Worm (Caenorhabditis elegans) whole organism, L3 larva: ENCODE measurements around the gene F25D1.3.

Source experiments
- ama-1 ChIP-seq: fragments of 150-350 bp; optimal IDR thresholded peaks from 2 replicates; lab custom pipeline; 2018
- ceh-16 ChIP-seq: sonication (generic microtip); optimal IDR thresholded peaks from 2 replicates; lab custom pipeline; 2017; ENCODE audit warnings: missing biosample characterization, missing genetic modification characterization
- ceh-82 ChIP-seq: fragments of 150-350 bp; optimal IDR thresholded peaks from 2 replicates; lab custom pipeline; 2014; ENCODE audit warnings: missing biosample characterization, missing genetic modification characterization
- ceh-9 ChIP-seq: sonication (generic microtip); optimal IDR thresholded peaks from 2 replicates; lab custom pipeline; 2018; ENCODE audit warnings: missing biosample characterization, missing genetic modification characterization
- daf-12 ChIP-seq: fragments of 150-350 bp; optimal IDR thresholded peaks from 2 replicates; lab custom pipeline; 2014; ENCODE audit warnings: missing biosample characterization, missing genetic modification reagents, missing genetic modification characterization
- egl-5 ChIP-seq: fragments of 150-350 bp; optimal IDR thresholded peaks from 2 replicates; lab custom pipeline; 2017; ENCODE audit warnings: missing biosample characterization, missing genetic modification reagents, missing genetic modification characterization, inconsistent platforms
- elt-1 ChIP-seq: fragments of 150-350 bp; optimal IDR thresholded peaks from 2 replicates; lab custom pipeline; 2014; ENCODE audit warnings: missing biosample characterization, missing genetic modification characterization
- elt-2 ChIP-seq: sonication (generic microtip); optimal IDR thresholded peaks from 2 replicates; lab custom pipeline; 2016; ENCODE audit warnings: missing genetic modification reagents, mild to moderate bottlenecking, missing genetic modification characterization, missing compliant biosample characterization
- elt-3 ChIP-seq, 3 experiments: fragments of 150-350 bp in 1 of 3; sonication (generic microtip) in 2 of 3; optimal IDR thresholded peaks; 2 replicates in 2 of 3; 4 replicates in 1 of 3; lab custom pipeline; 2014 to 2017; ENCODE audit warnings: missing biosample characterization in 3 of 3, missing genetic modification characterization in 3 of 3
- fkh-10 ChIP-seq: sonication (generic microtip); optimal IDR thresholded peaks from 2 replicates; lab custom pipeline; 2017; ENCODE audit warnings: missing biosample characterization, missing genetic modification reagents, missing genetic modification characterization
- fkh-2 ChIP-seq: fragments of 150-350 bp; optimal IDR thresholded peaks from 2 replicates; lab custom pipeline; 2014; ENCODE audit warnings: missing biosample characterization, missing genetic modification reagents, missing genetic modification characterization
- fos-1 ChIP-seq: fragments of 150-350 bp; optimal IDR thresholded peaks from 2 replicates; lab custom pipeline; 2014; ENCODE audit warnings: missing biosample characterization, missing genetic modification characterization
- hmg-11 ChIP-seq: sonication (generic microtip); optimal IDR thresholded peaks from 2 replicates; lab custom pipeline; 2016; ENCODE audit warnings: missing genetic modification characterization, missing compliant biosample characterization
- jun-1 ChIP-seq: fragments of 150-350 bp; optimal IDR thresholded peaks from 2 replicates; lab custom pipeline; 2014; ENCODE audit warnings: missing biosample characterization, missing genetic modification reagents, missing genetic modification characterization
- lin-15B ChIP-seq: fragments of 150-350 bp; optimal IDR thresholded peaks from 2 replicates; lab custom pipeline; 2014; ENCODE audit warnings: missing biosample characterization, missing genetic modification characterization
- lin-39 ChIP-seq: fragments of 150-350 bp; optimal IDR thresholded peaks from 2 replicates; lab custom pipeline; 2018; ENCODE audit warnings: missing biosample characterization, missing genetic modification reagents, missing genetic modification characterization
- lsy-12 ChIP-seq: sonication (generic microtip); optimal IDR thresholded peaks from 2 replicates; lab custom pipeline; 2016; ENCODE audit warnings: mild to moderate bottlenecking, missing genetic modification characterization, missing compliant biosample characterization
- mdl-1 ChIP-seq: fragments of 150-350 bp; optimal IDR thresholded peaks from 2 replicates; lab custom pipeline; 2014; ENCODE audit warnings: missing biosample characterization, missing genetic modification characterization
- mml-1 ChIP-seq: fragments of 150-350 bp; sonication (generic microtip); optimal IDR thresholded peaks from 3 replicates; lab custom pipeline; 2014; ENCODE audit warnings: missing biosample characterization, missing genetic modification characterization
- nfya-1 ChIP-seq: sonication (generic microtip); optimal IDR thresholded peaks from 2 replicates; lab custom pipeline; 2017; ENCODE audit warnings: missing genetic modification characterization, mild to moderate bottlenecking, missing compliant biosample characterization, antibody characterized with exemption, moderate library complexity; ENCODE audit not compliant: insufficient read depth
- nhr-11 ChIP-seq: fragments of 150-350 bp; optimal IDR thresholded peaks from 2 replicates; lab custom pipeline; 2014; ENCODE audit warnings: missing biosample characterization, missing genetic modification characterization
- nhr-12 ChIP-seq: fragments of 150-350 bp; optimal IDR thresholded peaks from 2 replicates; lab custom pipeline; 2014; ENCODE audit warnings: missing biosample characterization, missing genetic modification characterization
- nhr-23 ChIP-seq: fragments of 150-350 bp; optimal IDR thresholded peaks from 2 replicates; lab custom pipeline; 2014; ENCODE audit warnings: missing biosample characterization, missing genetic modification reagents, missing genetic modification characterization
- nhr-237 ChIP-seq: fragments of 150-350 bp; optimal IDR thresholded peaks from 2 replicates; lab custom pipeline; 2014; ENCODE audit warnings: missing biosample characterization, missing genetic modification characterization
- nhr-25 ChIP-seq: sonication (generic microtip); optimal IDR thresholded peaks from 2 replicates; lab custom pipeline; 2017; ENCODE audit warnings: missing biosample characterization, missing genetic modification characterization
- nhr-43 ChIP-seq: sonication (generic microtip); optimal IDR thresholded peaks from 2 replicates; lab custom pipeline; 2016; ENCODE audit warnings: mild to moderate bottlenecking, missing genetic modification characterization, missing compliant biosample characterization; ENCODE audit not compliant: poor library complexity, severe bottlenecking
- nhr-67 ChIP-seq: fragments of 150-350 bp; optimal IDR thresholded peaks from 2 replicates; lab custom pipeline; 2014; ENCODE audit warnings: missing biosample characterization, missing genetic modification characterization
- pha-4 ChIP-seq: fragments of 150-350 bp; optimal IDR thresholded peaks from 2 replicates; lab custom pipeline; 2014; ENCODE audit warnings: missing biosample characterization, missing genetic modification reagents, missing genetic modification characterization
- pqm-1 ChIP-seq: fragments of 150-350 bp; optimal IDR thresholded peaks from 2 replicates; lab custom pipeline; 2017; ENCODE audit warnings: missing biosample characterization, missing genetic modification characterization, inconsistent platforms
- skn-1 ChIP-seq: fragments of 150-350 bp; optimal IDR thresholded peaks from 2 replicates; lab custom pipeline; 2014; ENCODE audit warnings: missing biosample characterization, missing genetic modification characterization
- snpc-4 ChIP-seq: fragments of 150-350 bp; optimal IDR thresholded peaks from 2 replicates; lab custom pipeline; 2014; ENCODE audit warnings: missing biosample characterization, missing genetic modification characterization
- tbx-2 ChIP-seq: sonication (generic microtip); optimal IDR thresholded peaks from 2 replicates; lab custom pipeline; 2016; ENCODE audit warnings: mild to moderate bottlenecking, missing genetic modification characterization, missing compliant biosample characterization
- unc-39 ChIP-seq: sonication (generic microtip); optimal IDR thresholded peaks from 4 replicates; lab custom pipeline; 2017; ENCODE audit warnings: missing biosample characterization, missing genetic modification characterization
- ztf-4 ChIP-seq: fragments of 150-350 bp; optimal IDR thresholded peaks from 2 replicates; lab custom pipeline; 2014; ENCODE audit warnings: missing biosample characterization, missing genetic modification characterization

Gene F25D1.3

ce11 chrV:10549717-10550116 is 21.2 kb downstream of the F25D1.3 start, which contains the start of gene F32G8.2:
Gene F32G8.2, plus strand, starts transcription at chrV:10550017.
- no peak for TF ChIP-seq nfya-1 (tag; lab: Kevin White, UChicago)
- TF ChIP-seq fos-1 (tag; lab: Kevin White, UChicago), result no peak
- TF ChIP-seq nhr-23 (tag; lab: Kevin White, UChicago), result no peak
- no peak for TF ChIP-seq pha-4 (tag; lab: Kevin White, UChicago)
- no peak for TF ChIP-seq mdl-1 (tag; lab: Kevin White, UChicago)
- TF ChIP-seq egl-5 (tag; lab: Kevin White, UChicago), result no peak
- no peak for TF ChIP-seq snpc-4 (tag; lab: Kevin White, UChicago)
- TF ChIP-seq, all 47 proteins: peak for 0

ce11 chrV:10555239-10555638 is 26.7 kb downstream of the F25D1.3 start, which contains the start of gene F32G8.3:
Gene F32G8.3, minus strand, starts transcription at chrV:10555339.
- TF ChIP-seq nhr-25 (tag; lab: Kevin White, UChicago), result no peak
- no peak for TF ChIP-seq nhr-237 (tag; lab: Kevin White, UChicago)
- TF ChIP-seq fos-1 (tag; lab: Kevin White, UChicago), result no peak
- no peak for TF ChIP-seq ceh-9

ce11 chrV:10556362-10556761 is 27.8 kb downstream of the F25D1.3 start:
- no peak for TF ChIP-seq daf-12 (tag; lab: Kevin White, UChicago)
- TF ChIP-seq nhr-67 (tag; lab: Kevin White, UChicago), result no peak
- TF ChIP-seq nhr-43, result no peak
- TF ChIP-seq elt-1 (tag; lab: Kevin White, UChicago), result no peak

- TF ChIP-seq skn-1 (tag; lab: Kevin White, UChicago) (no peak), snpc-4 (tag; lab: Kevin White, UChicago) (no peak), tbx-2 (tag; lab: Kevin White, UChicago) (no peak), egl-5 (tag; lab: Kevin White, UChicago) (no peak), nhr-23 (tag; lab: Kevin White, UChicago) (peak; percentile 40), nhr-25 (tag; lab: Kevin White, UChicago) (peak; percentile 24), pqm-1 (tag; lab: Kevin White, UChicago) (no peak), elt-3 (tag; optimal IDR thresholded peaks at IDR 0.05; lab: Kevin White, UChicago) (peak in 1 of 3 experiments; percentile 55), lin-39 (tag; lab: Kevin White, UChicago) (no peak), elt-2 (no peak), nhr-12 (tag; lab: Kevin White, UChicago) (no peak), elt-1 (tag; lab: Kevin White, UChicago) (no peak), mml-1 (tag; lab: Kevin White, UChicago) (no peak)
These were observed 28.6 kb downstream of the F25D1.3 start for ce11 chrV:10557094-10557493.

- TF ChIP-seq ama-1 (no peak), hmg-11 (tag; lab: Kevin White, UChicago) (no peak)
These were observed 29.2 kb downstream of the F25D1.3 start, which contains the start of gene best-14 for ce11 chrV:10557676-10558075. Gene best-14, plus strand, starts transcription at chrV:10557976.

- TF ChIP-seq fkh-10 (GFP tag; lab: Kevin White, UChicago) (no peak), pqm-1 (tag; lab: Kevin White, UChicago) (no peak), nhr-43 (no peak), jun-1 (no peak), snpc-4 (tag; lab: Kevin White, UChicago) (no peak), mdl-1 (tag; lab: Kevin White, UChicago) (no peak), fkh-2 (no peak), ceh-82 (no peak), ceh-16 (no peak), skn-1 (tag; lab: Kevin White, UChicago) (no peak), ztf-4 (tag; lab: Kevin White, UChicago) (no peak), unc-39 (tag; lab: Kevin White, UChicago) (no peak), hmg-11 (tag; lab: Kevin White, UChicago) (no peak), nhr-25 (tag; lab: Kevin White, UChicago) (no peak), lin-15B (tag; lab: Kevin White, UChicago) (no peak), nhr-12 (tag; lab: Kevin White, UChicago) (no peak), lsy-12 (tag; lab: Kevin White, UChicago) (no peak), ceh-9 (no peak), nhr-11 (tag; lab: Kevin White, UChicago) (no peak)
These were observed 32.1 kb downstream of the F25D1.3 start, which contains the start of gene col-152 for ce11 chrV:10560621-10561020. Gene col-152, plus strand, starts transcription at chrV:10560921.
